Fruit fly (Drosophila melanogaster) whole organism, adult: ENCODE data around the gene CG17118.

Source experiments
- CG12768 ChIP-seq: fragments of 200-800 bp; sonication (Bioruptor generic); optimal IDR thresholded peaks from 2 replicates; lab custom pipeline; 2017; ENCODE audit warnings: missing biosample characterization, missing genetic modification characterization, mild to moderate bottlenecking, moderate library complexity, missing genetic modification reagents
- CG14711 ChIP-seq: fragments of 200-800 bp; sonication (Bioruptor generic); optimal IDR thresholded peaks from 2 replicates; lab custom pipeline; 2018; ENCODE audit warnings: missing biosample characterization, mild to moderate bottlenecking, missing genetic modification characterization, moderate library complexity
- CG1620 ChIP-seq: fragments of 200-800 bp; sonication (Bioruptor generic); optimal IDR thresholded peaks from 2 replicates; lab custom pipeline; 2016; ENCODE audit warnings: missing biosample characterization, missing genetic modification characterization
- CG5204 ChIP-seq: fragments of 200-800 bp; sonication (Bioruptor generic); optimal IDR thresholded peaks from 2 replicates; lab custom pipeline; 2016; ENCODE audit warnings: missing biosample characterization, missing genetic modification characterization
- CG7045 ChIP-seq: fragments of 200-800 bp; sonication (Bioruptor generic); optimal IDR thresholded peaks from 2 replicates; lab custom pipeline; 2017; ENCODE audit warnings: missing biosample characterization, mild to moderate bottlenecking, missing genetic modification characterization
- CG7101 ChIP-seq: fragments of 200-800 bp; sonication (Bioruptor generic); optimal IDR thresholded peaks from 2 replicates; lab custom pipeline; 2018; ENCODE audit warnings: missing biosample characterization, mild to moderate bottlenecking, missing genetic modification characterization, moderate library complexity
- Clk ChIP-seq: fragments of 200-800 bp; sonication (Bioruptor generic); optimal IDR thresholded peaks from 2 replicates; lab custom pipeline; 2017; ENCODE audit warnings: missing biosample characterization, missing genetic modification characterization
- Crg-1 ChIP-seq: fragments of 200-800 bp; sonication (Bioruptor generic); optimal IDR thresholded peaks from 2 replicates; lab custom pipeline; 2016; ENCODE audit warnings: missing biosample characterization, missing genetic modification characterization
- Hr96 ChIP-seq: fragments of 200-800 bp; sonication (Bioruptor generic); optimal IDR thresholded peaks from 2 replicates; lab custom pipeline; 2016; ENCODE audit warnings: missing biosample characterization, missing genetic modification characterization
- bab1 ChIP-seq: fragments of 200-800 bp; sonication (Bioruptor generic); optimal IDR thresholded peaks from 3 replicates; lab custom pipeline; 2019; ENCODE audit warnings: missing biosample characterization, mild to moderate bottlenecking, missing genetic modification characterization, moderate library complexity
- cnc ChIP-seq, 2 experiments: fragments of >200 bp; optimal IDR thresholded peaks; 2 replicates each; lab custom pipeline; 2017
- kay ChIP-seq: fragments of 200-800 bp; sonication (Bioruptor generic); peaks from one replicate; lab custom pipeline; 2016; ENCODE audit warnings: missing biosample characterization, missing genetic modification characterization, borderline replicate concordance
- ovo ChIP-seq: fragments of 200-800 bp; sonication (Bioruptor generic); optimal IDR thresholded peaks from 2 replicates; lab custom pipeline; 2016; ENCODE audit warnings: missing biosample characterization, missing genetic modification characterization
- pad ChIP-seq: fragments of 200-800 bp; sonication (Bioruptor generic); optimal IDR thresholded peaks from 3 replicates; lab custom pipeline; 2017; ENCODE audit warnings: missing biosample characterization, missing genetic modification characterization, mild to moderate bottlenecking, moderate library complexity, missing genetic modification reagents

DNA sequence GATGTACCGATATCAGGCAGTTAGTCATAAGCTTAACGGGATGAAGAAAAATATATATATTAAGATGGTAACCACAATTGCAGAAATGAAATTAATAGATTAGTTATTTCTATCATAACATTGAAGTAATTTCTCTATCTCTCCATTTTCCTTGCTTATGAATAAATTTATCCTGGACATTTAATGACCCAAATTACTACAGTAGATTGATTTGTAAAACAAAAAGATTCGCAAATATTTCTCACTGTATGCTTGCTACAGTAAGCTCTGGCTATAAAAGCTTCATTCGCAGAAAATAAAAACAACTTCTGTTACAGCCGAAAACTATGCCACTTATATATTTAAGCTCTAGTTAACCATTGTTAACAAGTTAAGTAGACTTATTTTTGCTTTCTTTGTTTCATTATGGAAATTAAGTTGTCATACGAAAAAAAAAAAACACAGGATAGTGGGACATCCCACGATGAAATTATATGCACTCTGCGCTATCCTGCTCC lies 49.4 kb upstream of the CG17118 start, which contains the start of gene CG17105:
- TF ChIP-seq CG14711 (tag; lab: Kevin White, UChicago): no peak
- TF ChIP-seq CG7045 (GFP tag; lab: Kevin White, UChicago): no peak
- TF ChIP-seq ovo: no peak
- no peak for TF ChIP-seq pad (GFP tag; lab: Kevin White, UChicago)
- no peak for TF ChIP-seq CG1620
- no peak for TF ChIP-seq CG12768 (GFP tag; lab: Kevin White, UChicago)
- TF ChIP-seq Hr96: no peak
- TF ChIP-seq Clk (GFP tag; lab: Kevin White, UChicago): no peak
- TF ChIP-seq bab1 (GFP tag; lab: Kevin White, UChicago): no peak
- TF ChIP-seq kay: no peak
- no peak for TF ChIP-seq CG5204 (GFP tag; lab: Kevin White, UChicago)
- no peak for TF ChIP-seq Crg-1 (GFP tag; lab: Kevin White, UChicago)
- TF ChIP-seq cnc (optimal IDR thresholded peaks at IDR 0.05; lab: Kevin White, UChicago): no peak
- TF ChIP-seq CG7101 (tag; lab: Kevin White, UChicago): no peak
